Fruit fly (Drosophila melanogaster) S2 (cell line): ENCODE data around the gene sog.

Experiments
- CG8478 ChIP-seq: fragments of >200 bp; optimal IDR thresholded peaks from 2 replicates; lab custom pipeline; 2018
- CTCF ChIP-seq, 2 experiments: fragments of >200 bp; optimal IDR thresholded peaks; 2 replicates each; lab custom pipeline; 2018

- no peak for TF ChIP-seq CG8478 (lab: Kevin White, UChicago)
- no peak for TF ChIP-seq CTCF (optimal IDR thresholded peaks at IDR 0.05; lab: Kevin White, UChicago)
These were observed 13.6 kb upstream of the sog start for dm6 chrX:15646792-15647191.
